Worm (Caenorhabditis elegans): ENCODE measurements around the gene phy-3.
A peak's percentile ranks its signal among the peaks of the same experiment; 100 is the strongest.

The phy-3 gene

ce11 chrV:16821270-16821737 is 11.7 kb upstream of the phy-3 start, which contains the start of gene T20B3.14:
Gene T20B3.14, minus strand, starts transcription at chrV:16821320.
- TF ChIP-seq lin-14 (GFP tag; optimal IDR thresholded peaks at IDR 0.05) (peak; percentile 22), egl-27 (tag; optimal IDR thresholded peaks at IDR 0.05) (no peak)

- no peak for TF ChIP-seq dsc-1 (tag; optimal IDR thresholded peaks at IDR 0.05)
- TF ChIP-seq ceh-82 (tag; optimal IDR thresholded peaks at IDR 0.05): no peak
- TF ChIP-seq mef-2 (tag; optimal IDR thresholded peaks at IDR 0.05): no peak
- no peak for TF ChIP-seq nhr-12 (tag; optimal IDR thresholded peaks at IDR 0.05)
Measured at ce11 chrV:16827485-16827884, 5.5 kb upstream of the phy-3 start, which contains the start of gene srh-216. Gene srh-216, minus strand, starts transcription at chrV:16827585.

ce11 chrV:16829396-16829795 is 3.6 kb upstream of the phy-3 start, which contains the start of gene srh-214:
Gene srh-214, minus strand, starts transcription at chrV:16829755.
- no peak for TF ChIP-seq efl-1 (optimal IDR thresholded peaks at IDR 0.05)
- peak in 1 of 2 experiments; percentile 65 for TF ChIP-seq efl-1 (GFP tag; optimal IDR thresholded peaks at IDR 0.05 in 1 of 2)
- TF ChIP-seq skn-1 (tag; optimal IDR thresholded peaks at IDR 0.05): no peak
- TF ChIP-seq nhr-85 (tag): no peak
- TF ChIP-seq lin-35 (GFP tag; optimal IDR thresholded peaks at IDR 0.05): no peak
- TF ChIP-seq ets-5 (GFP tag; IDR thresholded peaks at IDR 0.05): no peak
- TF ChIP-seq nhr-76 (tag; optimal IDR thresholded peaks at IDR 0.05): no peak

- no peak for TF ChIP-seq lin-39 (tag; optimal IDR thresholded peaks at IDR 0.05)
- no peak for TF ChIP-seq nhr-84 (tag; optimal IDR thresholded peaks at IDR 0.05)
- no peak for TF ChIP-seq egl-13 (tag; optimal IDR thresholded peaks at IDR 0.05)
- TF ChIP-seq skn-1 (tag; optimal IDR thresholded peaks at IDR 0.05): no peak
- TF ChIP-seq elt-2 (tag; optimal IDR thresholded peaks at IDR 0.05): no peak
- no peak for TF ChIP-seq aha-1 (tag; optimal IDR thresholded peaks at IDR 0.05)
- no peak for TF ChIP-seq sptf-1 (tag; optimal IDR thresholded peaks at IDR 0.05)
- no peak for TF ChIP-seq vab-15 (tag; optimal IDR thresholded peaks at IDR 0.05)
- TF ChIP-seq pqm-1 (tag; optimal IDR thresholded peaks at IDR 0.05): no peak
- no peak for TF ChIP-seq ztf-4 (tag; optimal IDR thresholded peaks at IDR 0.05)
- TF ChIP-seq ama-1 (optimal IDR thresholded peaks at IDR 0.05): no peak
- no peak for TF ChIP-seq hlh-17 (GFP tag; optimal IDR thresholded peaks at IDR 0.05; ENCODE audit: borderline replicate concordance)
- TF ChIP-seq nhr-237 (tag; optimal IDR thresholded peaks at IDR 0.05): no peak
- TF ChIP-seq unc-30 (tag; optimal IDR thresholded peaks at IDR 0.05): no peak
- TF ChIP-seq ceh-88 (GFP tag; IDR thresholded peaks at IDR 0.05): no peak
- TF ChIP-seq fkh-4 (tag; optimal IDR thresholded peaks at IDR 0.05; ENCODE audit: borderline replicate concordance): no peak
Measured at ce11 chrV:16831310-16831709, 1.7 kb upstream of the phy-3 start.

ce11 chrV:16831921-16832320 is 1.0 kb upstream of the phy-3 start, which contains the start of gene srh-215:
Gene srh-215, minus strand, starts transcription at chrV:16832021.
- TF ChIP-seq pag-3 (tag; optimal IDR thresholded peaks at IDR 0.05; ENCODE audit: borderline replicate concordance, insufficient read depth) (no peak), lin-35 (GFP tag; optimal IDR thresholded peaks at IDR 0.05) (no peak), ces-1 (GFP tag; optimal IDR thresholded peaks at IDR 0.05) (no peak), nhr-12 (tag; optimal IDR thresholded peaks at IDR 0.05) (no peak), tbx-2 (tag; optimal IDR thresholded peaks at IDR 0.05) (no peak), nhr-47 (tag; optimal IDR thresholded peaks at IDR 0.05) (no peak), egl-13 (tag; optimal IDR thresholded peaks at IDR 0.05) (no peak), aly-2 (tag; optimal IDR thresholded peaks at IDR 0.05) (no peak), isw-1 (GFP tag; IDR thresholded peaks at IDR 0.05) (no peak), rnt-1 (tag; optimal IDR thresholded peaks at IDR 0.05) (no peak)

All from whole organism, L1 larva.